Fruit fly (Drosophila melanogaster): ENCODE measurements around the gene CG3108.

CG3108 gene

dm6 chrX:5735268-5735941, 46.0 kb downstream of the CG3108 start (continued):
- TF ChIP-seq CG11398 (GFP tag; optimal IDR thresholded peaks at IDR 0.05): no peak
- no peak for TF ChIP-seq Lhr (GFP tag; optimal IDR thresholded peaks at IDR 0.05)
- peak; percentile 53; the same call in 1 of the 2 replicates for TF ChIP-seq Rx (GFP tag; IDR thresholded peaks at IDR 0.05)
- no peak for TF ChIP-seq CG31388 (GFP tag; optimal IDR thresholded peaks at IDR 0.05)
- no peak for TF ChIP-seq ftz-f1 (GFP tag; optimal IDR thresholded peaks at IDR 0.05)
- no peak for TF ChIP-seq knrl (GFP tag; IDR thresholded peaks at IDR 0.05; ENCODE audit: partially characterized antibody)
- peak; percentile 61 for TF ChIP-seq CG12299 (tag; optimal IDR thresholded peaks at IDR 0.05)
- no peak for TF ChIP-seq Sin3A (optimal IDR thresholded peaks at IDR 0.05)
- no peak for TF ChIP-seq MTF-1 (GFP tag; optimal IDR thresholded peaks at IDR 0.05; ENCODE audit: borderline replicate concordance)
- peak; percentile 65 for TF ChIP-seq Atf6 (GFP tag; IDR thresholded peaks at IDR 0.05)
- peak; percentile 50 for TF ChIP-seq CG3407 (GFP tag; optimal IDR thresholded peaks at IDR 0.05)
- TF ChIP-seq ham (GFP tag; IDR thresholded peaks at IDR 0.05): no peak
- TF ChIP-seq Jarid2 (GFP tag; optimal IDR thresholded peaks at IDR 0.05): no peak
- TF ChIP-seq Eip74EF (GFP tag; optimal IDR thresholded peaks at IDR 0.05): peak in 1 of 2 experiments; percentile 77
- TF ChIP-seq CG8765 (GFP tag; IDR thresholded peaks at IDR 0.05): peak; percentile 71
- no peak for TF ChIP-seq CG7963 (GFP tag; IDR thresholded peaks at IDR 0.05; ENCODE audit: partially characterized antibody)
- peak; percentile 30 for TF ChIP-seq CG2202 (tag; optimal IDR thresholded peaks at IDR 0.05)
- TF ChIP-seq CG43689 (GFP tag; IDR thresholded peaks at IDR 0.05): 0 out of 2 replicates have a peak, but pooled peaks have one; percentile 14
- TF ChIP-seq Gsc (GFP tag; IDR thresholded peaks at IDR 0.05): 0 out of 2 replicates have a peak, but pooled peaks have one; percentile 17
- TF ChIP-seq sc (optimal IDR thresholded peaks at IDR 0.05): no peak
- TF ChIP-seq sc (GFP tag; optimal IDR thresholded peaks at IDR 0.05): no peak
- 0 out of 2 replicates have a peak, but pooled peaks have one; percentile 14 for TF ChIP-seq Taf1 (GFP tag; IDR thresholded peaks at IDR 0.05)
- TF ChIP-seq slbo (GFP tag; IDR thresholded peaks at IDR 0.05): peak; percentile 90
- TF ChIP-seq lab (GFP tag; optimal IDR thresholded peaks at IDR 0.05): peak; percentile 87
- peak; percentile 18 for TF ChIP-seq Myb (GFP tag; optimal IDR thresholded peaks at IDR 0.05)
- TF ChIP-seq CG17612 (GFP tag; IDR thresholded peaks at IDR 0.05): peak; percentile 15; the same call in 1 of the 2 replicates
- TF ChIP-seq HLHmδ (GFP tag; optimal IDR thresholded peaks at IDR 0.05): no peak
- peak; percentile 72 for TF ChIP-seq CG7556 (GFP tag; optimal IDR thresholded peaks at IDR 0.05)
- peak; percentile 61; the same call in 2 of the 3 replicates for TF ChIP-seq H15 (GFP tag; IDR thresholded peaks at IDR 0.05)
- peak; percentile 71 for TF ChIP-seq seq (GFP tag; IDR thresholded peaks at IDR 0.05)
- TF ChIP-seq maf-S (GFP tag; optimal IDR thresholded peaks at IDR 0.05): peak; percentile 47
- no peak for TF ChIP-seq Elba2 (GFP tag; optimal IDR thresholded peaks at IDR 0.05)
- peak; percentile 83 for TF ChIP-seq Xrp1 (GFP tag; IDR thresholded peaks at IDR 0.05)
- peak; percentile 21 for TF ChIP-seq slp2 (GFP tag; optimal IDR thresholded peaks at IDR 0.05)
- peak; percentile 63; the same call in 2 of the 3 replicates for TF ChIP-seq Dbx (GFP tag; IDR thresholded peaks at IDR 0.05)
- TF ChIP-seq gcm2 (GFP tag; optimal IDR thresholded peaks at IDR 0.05): no peak
- TF ChIP-seq CG18764 (GFP tag; optimal IDR thresholded peaks at IDR 0.05): peak; percentile 26
- no peak for TF ChIP-seq pan (optimal IDR thresholded peaks at IDR 0.05)
- peak in 1 of 2 experiments; percentile 82 for TF ChIP-seq pan (GFP tag; optimal IDR thresholded peaks at IDR 0.05 in 1 of 2, IDR thresholded peaks at IDR 0.05 in 1 of 2)
- TF ChIP-seq PHDP (tag; optimal IDR thresholded peaks at IDR 0.05): peak; percentile 83
- TF ChIP-seq CG7745 (tag; optimal IDR thresholded peaks at IDR 0.05): no peak
- peak; percentile 81 for TF ChIP-seq oc (tag; optimal IDR thresholded peaks at IDR 0.05)
- TF ChIP-seq Vsx1 (GFP tag; optimal IDR thresholded peaks at IDR 0.05): peak; percentile 25
- TF ChIP-seq fd96Cb (tag; optimal IDR thresholded peaks at IDR 0.05): peak; percentile 66
- TF ChIP-seq danr (GFP tag; IDR thresholded peaks at IDR 0.05): no peak
- TF ChIP-seq Lim3 (GFP tag; IDR thresholded peaks at IDR 0.05): no peak
- TF ChIP-seq CG6654 (GFP tag; optimal IDR thresholded peaks at IDR 0.05): no peak
- peak; percentile 83 for TF ChIP-seq CG17328 (GFP tag; IDR thresholded peaks at IDR 0.05)
- peak; percentile 38; the same call in 1 of the 2 replicates for TF ChIP-seq CG10321 (GFP tag; IDR thresholded peaks at IDR 0.05)
- TF ChIP-seq CG3726 (GFP tag; IDR thresholded peaks at IDR 0.05): 0 out of 3 replicates have a peak, but pooled peaks have one; percentile 44

Data from whole organism, embryonic.